Worm (Caenorhabditis elegans) whole organism, mixed stage, embryonic: ENCODE measurements around the gene Y49F6A.5.

Source experiments
- ceh-83 ChIP-seq: fragments of 200-800 bp; sonication (Bioruptor generic); optimal IDR thresholded peaks from 2 replicates; lab custom pipeline; 2018; ENCODE audit warnings: mild to moderate bottlenecking, missing genetic modification characterization, missing compliant biosample characterization
- ces-1 ChIP-seq: fragments of 150-350 bp; optimal IDR thresholded peaks from 2 replicates; lab custom pipeline; 2014; ENCODE audit warnings: missing biosample characterization, missing genetic modification reagents, missing genetic modification characterization
- hlh-1 ChIP-seq: fragments of 150-350 bp; optimal IDR thresholded peaks from 2 replicates; lab custom pipeline; 2014; ENCODE audit warnings: missing biosample characterization, missing genetic modification reagents, missing genetic modification characterization
- pha-4 ChIP-seq: fragments of 150-350 bp; optimal IDR thresholded peaks from 2 replicates; lab custom pipeline; 2018; ENCODE audit warnings: missing biosample characterization, missing genetic modification reagents, missing genetic modification characterization
- snpc-4 ChIP-seq: fragments of 150-350 bp; optimal IDR thresholded peaks from 2 replicates; lab custom pipeline; 2014; ENCODE audit warnings: missing biosample characterization, missing genetic modification characterization

ce11 chrII:3609764-3610163 lies at the start of gene Y49F6A.5:
- TF ChIP-seq ces-1: no peak
- no peak for TF ChIP-seq hlh-1
- TF ChIP-seq pha-4 (tag; lab: Kevin White, UChicago): no peak
- no peak for TF ChIP-seq snpc-4 (tag; lab: Kevin White, UChicago)
- TF ChIP-seq ceh-83: no peak
